Fruit fly (Drosophila melanogaster) whole organism, embryonic: Measurements from ENCODE around the gene CG42591.

Source experiments
- Aef1 ChIP-seq: fragments of 200-800 bp; sonication (Bioruptor generic); IDR thresholded peaks from 3 replicates; pipeline ENCODE4 v1.3.6; 2022; ENCODE audit warnings: missing biosample characterization, missing genetic modification characterization
- Antp ChIP-seq: fragments of 200-800 bp; sonication (Bioruptor generic); optimal IDR thresholded peaks from 3 replicates; lab custom pipeline; 2016; ENCODE audit warnings: missing biosample characterization, missing genetic modification characterization
- Asciz ChIP-seq: fragments of 200-800 bp; sonication (Bioruptor generic); optimal IDR thresholded peaks from 2 replicates; lab custom pipeline; 2017; ENCODE audit warnings: missing biosample characterization, mild to moderate bottlenecking, missing genetic modification characterization, missing genetic modification reagents
- Atf-2 ChIP-seq: fragments of 200-800 bp; sonication (Bioruptor generic); optimal IDR thresholded peaks from 2 replicates; lab custom pipeline; 2016; ENCODE audit warnings: missing biosample characterization, missing genetic modification characterization
- CG11504 ChIP-seq: fragments of 200-800 bp; sonication (Bioruptor generic); optimal IDR thresholded peaks from 3 replicates; lab custom pipeline; 2019; ENCODE audit warnings: missing biosample characterization, mild to moderate bottlenecking, missing genetic modification characterization, moderate library complexity
- CG12219 ChIP-seq: fragments of 200-800 bp; sonication (Bioruptor generic); optimal IDR thresholded peaks from 3 replicates; lab custom pipeline; 2018; ENCODE audit warnings: missing biosample characterization, mild to moderate bottlenecking, missing genetic modification characterization
- CG13424 ChIP-seq: fragments of 200-800 bp; sonication (Bioruptor generic); optimal IDR thresholded peaks from 2 replicates; lab custom pipeline; 2019; ENCODE audit warnings: missing biosample characterization, mild to moderate bottlenecking, missing genetic modification characterization, moderate library complexity
- CG13775 ChIP-seq: fragments of 200-800 bp; sonication (Bioruptor generic); optimal IDR thresholded peaks from 3 replicates; lab custom pipeline; 2017; ENCODE audit warnings: missing biosample characterization, mild to moderate bottlenecking, missing genetic modification characterization
- CG14965 ChIP-seq: fragments of 200-800 bp; sonication (Bioruptor generic); optimal IDR thresholded peaks from 2 replicates; lab custom pipeline; 2016; ENCODE audit warnings: missing biosample characterization, missing genetic modification characterization, borderline replicate concordance
- CG15011 ChIP-seq: fragments of 200-800 bp; sonication (Bioruptor generic); optimal IDR thresholded peaks from 3 replicates; lab custom pipeline; 2018; ENCODE audit warnings: missing biosample characterization, mild to moderate bottlenecking, missing genetic modification characterization
- CG15601 ChIP-seq: fragments of 200-800 bp; sonication (Bioruptor generic); optimal IDR thresholded peaks from 3 replicates; lab custom pipeline; 2019; ENCODE audit warnings: missing biosample characterization, mild to moderate bottlenecking, missing genetic modification characterization, moderate library complexity
- CG16779 ChIP-seq: fragments of 200-800 bp; sonication (Bioruptor generic); IDR thresholded peaks from 2 replicates; pipeline ENCODE4 v1.3.6; 2022; ENCODE audit warnings: missing biosample characterization, missing genetic modification characterization
- CG17186 ChIP-seq: fragments of 200-800 bp; sonication (Bioruptor generic); optimal IDR thresholded peaks from 3 replicates; lab custom pipeline; 2017; ENCODE audit warnings: missing biosample characterization, missing genetic modification reagents, missing genetic modification characterization
- CG17359 ChIP-seq: fragments of 200-800 bp; sonication (Bioruptor generic); optimal IDR thresholded peaks from 3 replicates; lab custom pipeline; 2018; ENCODE audit warnings: missing biosample characterization, mild to moderate bottlenecking, missing genetic modification characterization, moderate library complexity
- CG2712 ChIP-seq: fragments of 200-800 bp; optimal IDR thresholded peaks from 3 replicates; lab custom pipeline; 2019; ENCODE audit warnings: missing biosample characterization, mild to moderate bottlenecking, missing genetic modification characterization, moderate library complexity
- CG2889 ChIP-seq: fragments of 200-800 bp; sonication (Bioruptor generic); IDR thresholded peaks from 3 replicates; pipeline ENCODE4 v1.3.6; 2022; ENCODE audit warnings: missing biosample characterization, missing genetic modification characterization
- CG3163 ChIP-seq: fragments of 200-800 bp; sonication (Bioruptor generic); optimal IDR thresholded peaks from 3 replicates; lab custom pipeline; 2016; ENCODE audit warnings: missing biosample characterization, missing genetic modification characterization
- CG32532 ChIP-seq: fragments of 200-800 bp; sonication (Bioruptor generic); IDR thresholded peaks from 2 replicates; pipeline ENCODE4 v1.3.6; 2022; ENCODE audit warnings: missing biosample characterization, missing genetic modification characterization
- CG3847 ChIP-seq: fragments of 200-800 bp; sonication (Bioruptor generic); IDR thresholded peaks from 2 replicates; pipeline ENCODE4 v1.3.6; 2022; ENCODE audit warnings: missing biosample characterization, missing genetic modification characterization
- CG43689 ChIP-seq: fragments of 200-800 bp; sonication (Bioruptor generic); IDR thresholded peaks from 2 replicates; pipeline ENCODE4 v1.3.6; 2022; ENCODE audit warnings: missing biosample characterization, missing genetic modification characterization
- CG4730 ChIP-seq: fragments of 200-800 bp; sonication (Bioruptor generic); IDR thresholded peaks from 2 replicates; pipeline ENCODE4 v1.3.6; 2022; ENCODE audit warnings: missing biosample characterization, missing genetic modification characterization
- CG7839 ChIP-seq: fragments of 200-800 bp; sonication (Bioruptor generic); optimal IDR thresholded peaks from 3 replicates; lab custom pipeline; 2018; ENCODE audit warnings: missing biosample characterization, mild to moderate bottlenecking, missing genetic modification characterization, moderate library complexity
- CG8089 ChIP-seq: fragments of 200-800 bp; sonication (Bioruptor generic); optimal IDR thresholded peaks from 3 replicates; lab custom pipeline; 2016; ENCODE audit warnings: missing biosample characterization, missing genetic modification characterization
- Camta ChIP-seq: fragments of 200-800 bp; sonication (Bioruptor generic); optimal IDR thresholded peaks from 2 replicates; lab custom pipeline; 2016; ENCODE audit warnings: missing biosample characterization, missing genetic modification characterization
- Doc3 ChIP-seq: fragments of 200-800 bp; sonication (Bioruptor generic); IDR thresholded peaks from 3 replicates; pipeline ENCODE4 v1.3.6; 2022; ENCODE audit warnings: missing biosample characterization, missing genetic modification characterization; ENCODE audit not compliant: partially characterized antibody
- Ets65A ChIP-seq: fragments of 200-800 bp; sonication (Bioruptor generic); peaks from one replicate; lab custom pipeline; 2016; ENCODE audit warnings: missing biosample characterization, missing genetic modification characterization
- Fer2 ChIP-seq: fragments of 200-800 bp; sonication (Bioruptor generic); optimal IDR thresholded peaks from 2 replicates; lab custom pipeline; 2018; ENCODE audit warnings: missing biosample characterization, mild to moderate bottlenecking, missing genetic modification characterization, moderate library complexity
- MTF-1 ChIP-seq: fragments of 200-800 bp; sonication (Bioruptor generic); optimal IDR thresholded peaks from 2 replicates; lab custom pipeline; 2018; ENCODE audit warnings: missing biosample characterization, mild to moderate bottlenecking, missing genetic modification characterization, borderline replicate concordance
- Mrtf ChIP-seq: fragments of 200-800 bp; sonication (Bioruptor generic); IDR thresholded peaks from 3 replicates; pipeline ENCODE4 v1.3.6; 2022; ENCODE audit warnings: missing biosample characterization, missing genetic modification characterization
- Optix ChIP-seq: fragments of 200-800 bp; sonication (Bioruptor generic); IDR thresholded peaks from 3 replicates; pipeline ENCODE4 v1.3.6; 2022; ENCODE audit warnings: missing biosample characterization, missing genetic modification characterization
- Sox102F ChIP-seq: fragments of 200-800 bp; sonication (Bioruptor generic); optimal IDR thresholded peaks from 2 replicates; lab custom pipeline; 2018; ENCODE audit warnings: missing biosample characterization, mild to moderate bottlenecking, missing genetic modification characterization, moderate library complexity
- ara ChIP-seq: fragments of 200-800 bp; sonication (Bioruptor generic); IDR thresholded peaks from 2 replicates; pipeline ENCODE4 v1.3.6; 2022; ENCODE audit warnings: missing biosample characterization, missing genetic modification characterization
- ash1 ChIP-seq: fragments of 200-800 bp; sonication (Bioruptor generic); optimal IDR thresholded peaks from 2 replicates; lab custom pipeline; 2018; ENCODE audit warnings: missing biosample characterization, mild to moderate bottlenecking, missing genetic modification characterization
- bigmax ChIP-seq: fragments of 200-800 bp; sonication (Bioruptor generic); optimal IDR thresholded peaks from 2 replicates; lab custom pipeline; 2018; ENCODE audit warnings: missing biosample characterization, mild to moderate bottlenecking, missing genetic modification characterization
- chif ChIP-seq, 2 experiments: fragments of 200-800 bp; sonication (Bioruptor generic); optimal IDR thresholded peaks; 3 replicates each; lab custom pipeline; 2016; ENCODE audit warnings: missing biosample characterization in 2 of 2, missing genetic modification characterization in 2 of 2
- crol ChIP-seq: fragments of 200-800 bp; sonication (Bioruptor generic); IDR thresholded peaks from 2 replicates; pipeline ENCODE4 v1.3.6; 2022; ENCODE audit warnings: missing biosample characterization, missing genetic modification characterization
- dm ChIP-seq: fragments of 200-800 bp; sonication (Bioruptor generic); optimal IDR thresholded peaks from 3 replicates; lab custom pipeline; 2016; ENCODE audit warnings: missing biosample characterization, missing genetic modification characterization
- fru ChIP-seq: fragments of >200 bp; optimal IDR thresholded peaks from 2 replicates; lab custom pipeline; 2017
- hb ChIP-seq: fragments of 200-800 bp; sonication (Bioruptor generic); IDR thresholded peaks from 3 replicates; pipeline ENCODE4 v1.3.6; 2022; ENCODE audit warnings: missing biosample characterization, missing genetic modification characterization; ENCODE audit not compliant: partially characterized antibody
- her ChIP-seq: fragments of 200-800 bp; sonication (Bioruptor generic); optimal IDR thresholded peaks from 2 replicates; lab custom pipeline; 2016; ENCODE audit warnings: missing biosample characterization, missing genetic modification characterization
- jing ChIP-seq: fragments of 200-800 bp; sonication (Bioruptor generic); optimal IDR thresholded peaks from 2 replicates; lab custom pipeline; 2018; ENCODE audit warnings: missing biosample characterization, mild to moderate bottlenecking, missing genetic modification characterization
- klu ChIP-seq: fragments of 200-800 bp; sonication (Bioruptor generic); IDR thresholded peaks from 2 replicates; pipeline ENCODE4 v1.3.6; 2022; ENCODE audit warnings: missing biosample characterization, missing genetic modification characterization
- kni ChIP-seq: fragments of 200-800 bp; sonication (Bioruptor generic); optimal IDR thresholded peaks from 3 replicates; lab custom pipeline; 2017; ENCODE audit warnings: mild to moderate bottlenecking, missing biosample characterization, missing genetic modification reagents, missing genetic modification characterization
- nau ChIP-seq: fragments of 200-800 bp; sonication (Bioruptor generic); optimal IDR thresholded peaks from 3 replicates; lab custom pipeline; 2017; ENCODE audit warnings: missing biosample characterization, mild to moderate bottlenecking, missing genetic modification characterization, missing genetic modification reagents
- odd ChIP-seq: fragments of 200-800 bp; sonication (Bioruptor generic); optimal IDR thresholded peaks from 2 replicates; lab custom pipeline; 2017; ENCODE audit warnings: missing biosample characterization, mild to moderate bottlenecking, missing genetic modification characterization
- salm ChIP-seq: fragments of 200-800 bp; sonication (Bioruptor generic); optimal IDR thresholded peaks from 2 replicates; lab custom pipeline; 2018; ENCODE audit warnings: missing biosample characterization, mild to moderate bottlenecking, missing genetic modification characterization
- tin ChIP-seq: fragments of 200-800 bp; sonication (Bioruptor generic); optimal IDR thresholded peaks from 3 replicates; lab custom pipeline; 2016; ENCODE audit warnings: missing biosample characterization, missing genetic modification characterization
- tna ChIP-seq: fragments of 200-800 bp; sonication (Bioruptor generic); IDR thresholded peaks from 2 replicates; pipeline ENCODE4 v1.3.6; 2022; ENCODE audit warnings: missing biosample characterization, missing genetic modification characterization; ENCODE audit not compliant: partially characterized antibody
- toy ChIP-seq: fragments of 200-800 bp; sonication (Bioruptor generic); IDR thresholded peaks from 2 replicates; pipeline ENCODE4 v1.3.6; 2022; ENCODE audit warnings: missing biosample characterization, missing genetic modification characterization
- wor ChIP-seq: fragments of 200-800 bp; sonication (Bioruptor generic); IDR thresholded peaks from 2 replicates; pipeline ENCODE4 v1.3.6; 2022; ENCODE audit warnings: missing biosample characterization, missing genetic modification characterization
- zen2 ChIP-seq: fragments of 200-800 bp; sonication (Bioruptor generic); IDR thresholded peaks from 3 replicates; pipeline ENCODE4 v1.3.6; 2022; ENCODE audit warnings: missing biosample characterization, missing genetic modification characterization; ENCODE audit not compliant: partially characterized antibody
- zfh1 ChIP-seq: fragments of 200-800 bp; sonication (Bioruptor generic); IDR thresholded peaks from 3 replicates; pipeline ENCODE4 v1.3.6; 2022; ENCODE audit warnings: missing biosample characterization, missing genetic modification characterization

The CG42591 gene

DNA sequence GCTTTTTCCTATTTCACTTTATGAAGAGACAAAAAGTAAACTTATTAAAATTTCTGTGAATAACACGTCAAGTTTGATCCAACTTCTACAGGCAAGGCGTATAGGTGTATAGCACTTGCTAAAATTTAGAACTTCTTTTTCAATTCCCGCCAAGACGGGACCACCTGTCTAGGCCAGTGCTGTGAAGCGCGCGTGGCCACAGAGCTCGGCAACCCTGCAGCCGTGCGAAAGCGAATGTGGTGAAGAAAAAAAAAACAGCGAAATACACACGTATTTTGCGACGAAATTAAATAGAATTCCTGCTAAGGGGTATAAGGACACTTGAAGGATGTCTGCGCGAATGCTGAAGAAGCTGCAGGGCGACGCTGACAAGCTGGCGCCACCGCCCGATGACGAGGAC, 40.4 kb upstream of the CG42591 start, which contains the start of gene Nulp1 (continued):
- TF ChIP-seq tna (GFP tag; lab: Robert Waterston, UW): no peak
- no peak for TF ChIP-seq CG3163 (GFP tag; lab: Kevin White, UChicago)
- TF ChIP-seq CG12219 (GFP tag; lab: Kevin White, UChicago): no peak
- TF ChIP-seq Doc3 (GFP tag; lab: Robert Waterston, UW): no peak
- no peak for TF ChIP-seq Mrtf
- peak; percentile 65 for TF ChIP-seq CG3847 (GFP tag; lab: Robert Waterston, UW)
- TF ChIP-seq ara (GFP tag; lab: Robert Waterston, UW): no peak
- no peak for TF ChIP-seq CG14965
- TF ChIP-seq dm: peak; percentile 78
- TF ChIP-seq kni (GFP tag; lab: Kevin White, UChicago): no peak
- no peak for TF ChIP-seq Optix (GFP tag; lab: Robert Waterston, UW)
- no peak for TF ChIP-seq CG43689 (GFP tag; lab: Robert Waterston, UW)
- TF ChIP-seq MTF-1 (GFP tag; lab: Kevin White, UChicago): no peak
- no peak for TF ChIP-seq tin (GFP tag; lab: Kevin White, UChicago)
- no peak for TF ChIP-seq CG7839
- TF ChIP-seq zen2 (GFP tag; lab: Robert Waterston, UW): no peak
- TF ChIP-seq CG13424 (tag; lab: Kevin White, UChicago): no peak
- no peak for TF ChIP-seq Camta (GFP tag; lab: Kevin White, UChicago)
- no peak for TF ChIP-seq CG8089 (GFP tag; lab: Kevin White, UChicago)
- TF ChIP-seq CG4730 (GFP tag; lab: Robert Waterston, UW): no peak
- no peak for TF ChIP-seq jing (GFP tag; lab: Kevin White, UChicago)
- TF ChIP-seq toy (GFP tag; lab: Robert Waterston, UW): no peak
- no peak for TF ChIP-seq CG16779 (GFP tag; lab: Robert Waterston, UW)
- no peak for TF ChIP-seq ash1 (GFP tag; lab: Kevin White, UChicago)
- TF ChIP-seq Antp (GFP tag; lab: Kevin White, UChicago): peak; percentile 49
- no peak for TF ChIP-seq Sox102F (GFP tag; lab: Kevin White, UChicago)
- no peak for TF ChIP-seq CG17186
- no peak for TF ChIP-seq CG11504
- TF ChIP-seq klu (GFP tag; lab: Robert Waterston, UW): no peak
- TF ChIP-seq odd (GFP tag; lab: Kevin White, UChicago): no peak
- TF ChIP-seq her (GFP tag; lab: Kevin White, UChicago): peak; percentile 44
- TF ChIP-seq wor (GFP tag; lab: Robert Waterston, UW): no peak
- TF ChIP-seq nau: no peak
- TF ChIP-seq CG2712 (tag; lab: Kevin White, UChicago): no peak
- 0 out of 3 replicates have a peak, but pooled peaks have one; percentile 20 for TF ChIP-seq zfh1 (GFP tag; lab: Robert Waterston, UW)
- TF ChIP-seq CG15011 (GFP tag; lab: Kevin White, UChicago): no peak
- no peak for TF ChIP-seq CG32532
- no peak for TF ChIP-seq Asciz
- no peak for TF ChIP-seq CG2889 (GFP tag; lab: Robert Waterston, UW)
- peak; percentile 64 for TF ChIP-seq CG17359 (tag; lab: Kevin White, UChicago)
- TF ChIP-seq Atf-2 (GFP tag; lab: Kevin White, UChicago): no peak
- TF ChIP-seq salm (tag; lab: Kevin White, UChicago): no peak
- no peak for TF ChIP-seq CG13775
- no peak for TF ChIP-seq fru (lab: Kevin White, UChicago)
- TF ChIP-seq chif (GFP tag; optimal IDR thresholded peaks at IDR 0.05; lab: Kevin White, UChicago): no peak
- no peak for TF ChIP-seq hb (GFP tag; lab: Robert Waterston, UW)
- peak; percentile 94 for TF ChIP-seq Ets65A (GFP tag; lab: Kevin White, UChicago)
- no peak for TF ChIP-seq CG15601 (tag; lab: Kevin White, UChicago)
- no peak for TF ChIP-seq Fer2 (tag; lab: Kevin White, UChicago)
- no peak for TF ChIP-seq crol (GFP tag; lab: Robert Waterston, UW)
- TF ChIP-seq Aef1: no peak
- no peak for TF ChIP-seq bigmax
